Worm (Caenorhabditis elegans) whole organism, late embryonic: ENCODE measurements around the gene Y71H2AR.2.
"Not testable (repeated sequence)": the region's sequence is repeated elsewhere in the genome, so short reads cannot be mapped to it uniquely, and the experiment has no call there.

Source experiments
- C38D4.7 ChIP-seq: fragments of 200-800 bp; sonication (Bioruptor generic); optimal IDR thresholded peaks from 2 replicates; lab custom pipeline; 2018; ENCODE audit warnings: mild to moderate bottlenecking, missing genetic modification characterization, moderate library complexity, missing compliant biosample characterization
- F13H6.1 ChIP-seq: sonication (generic microtip); optimal IDR thresholded peaks from 2 replicates; lab custom pipeline; 2016; ENCODE audit warnings: missing genetic modification characterization, missing compliant biosample characterization
- K02D7.2 ChIP-seq: sonication (generic microtip); optimal IDR thresholded peaks from 2 replicates; lab custom pipeline; 2017; ENCODE audit warnings: mild to moderate bottlenecking, missing genetic modification characterization, missing compliant biosample characterization
- K09A11.1 ChIP-seq: sonication (generic microtip); optimal IDR thresholded peaks from 2 replicates; lab custom pipeline; 2017; ENCODE audit warnings: antibody characterized with exemption, mild to moderate bottlenecking, missing genetic modification characterization, missing compliant biosample characterization; ENCODE audit not compliant: insufficient read depth
- ceh-2 ChIP-seq: sonication (generic microtip); optimal IDR thresholded peaks from 2 replicates; lab custom pipeline; 2016; ENCODE audit warnings: missing genotype, missing genetic modification characterization, missing compliant biosample characterization
- ceh-24 ChIP-seq: sonication (generic microtip); optimal IDR thresholded peaks from 2 replicates; lab custom pipeline; 2016; ENCODE audit warnings: mild to moderate bottlenecking, missing genetic modification characterization, missing compliant biosample characterization
- ceh-31 ChIP-seq: sonication (generic microtip); optimal IDR thresholded peaks from 2 replicates; lab custom pipeline; 2016; ENCODE audit warnings: missing genetic modification characterization, missing compliant biosample characterization
- ceh-34 ChIP-seq: sonication (generic microtip); optimal IDR thresholded peaks from 2 replicates; lab custom pipeline; 2016; ENCODE audit warnings: mild to moderate bottlenecking, missing genetic modification characterization, missing compliant biosample characterization
- ceh-48 ChIP-seq: sonication (generic microtip); optimal IDR thresholded peaks from 2 replicates; lab custom pipeline; 2016; ENCODE audit warnings: missing genetic modification characterization, inconsistent platforms, missing compliant biosample characterization
- che-1 ChIP-seq: sonication (generic microtip); optimal IDR thresholded peaks from 2 replicates; lab custom pipeline; 2016; ENCODE audit warnings: mild to moderate bottlenecking, missing genetic modification characterization, missing compliant biosample characterization
- dve-1 ChIP-seq: sonication (generic microtip); optimal IDR thresholded peaks from 2 replicates; lab custom pipeline; 2017; ENCODE audit warnings: antibody characterized with exemption, mild to moderate bottlenecking, missing genetic modification characterization, missing compliant biosample characterization
- elt-2 ChIP-seq: sonication (generic microtip); optimal IDR thresholded peaks from 2 replicates; lab custom pipeline; 2016; ENCODE audit warnings: missing genetic modification reagents, missing genetic modification characterization, missing compliant biosample characterization
- elt-4 ChIP-seq: sonication (generic microtip); optimal IDR thresholded peaks from 2 replicates; lab custom pipeline; 2016; ENCODE audit warnings: missing genetic modification characterization, missing compliant biosample characterization
- eyg-1 ChIP-seq: sonication (generic microtip); optimal IDR thresholded peaks from 2 replicates; lab custom pipeline; 2016; ENCODE audit warnings: missing genotype, missing genetic modification characterization, missing compliant biosample characterization
- fkh-6 ChIP-seq: sonication (generic microtip); optimal IDR thresholded peaks from 2 replicates; lab custom pipeline; 2016; ENCODE audit warnings: missing genetic modification characterization, missing compliant biosample characterization
- gmeb-2 ChIP-seq: sonication (generic microtip); optimal IDR thresholded peaks from 2 replicates; lab custom pipeline; 2016; ENCODE audit warnings: missing genetic modification characterization, inconsistent platforms, missing compliant biosample characterization
- hlh-30 ChIP-seq: sonication (generic microtip); optimal IDR thresholded peaks from 2 replicates; lab custom pipeline; 2017; ENCODE audit warnings: antibody characterized with exemption, missing genetic modification characterization, missing compliant biosample characterization; ENCODE audit not compliant: insufficient read depth
- hlh-8 ChIP-seq: sonication (generic microtip); optimal IDR thresholded peaks from 2 replicates; lab custom pipeline; 2016; ENCODE audit warnings: missing genotype, missing genetic modification characterization, missing compliant biosample characterization
- lin-11 ChIP-seq: fragments of 200-800 bp; sonication (Bioruptor generic); optimal IDR thresholded peaks from 2 replicates; lab custom pipeline; 2018; ENCODE audit warnings: mild to moderate bottlenecking, missing genetic modification characterization, missing compliant biosample characterization
- madf-2 ChIP-seq: sonication (generic microtip); optimal IDR thresholded peaks from 2 replicates; lab custom pipeline; 2017; ENCODE audit warnings: missing genetic modification characterization, missing compliant biosample characterization
- nfya-1 ChIP-seq: sonication (generic microtip); optimal IDR thresholded peaks from 2 replicates; lab custom pipeline; 2017; ENCODE audit warnings: missing genetic modification characterization, mild to moderate bottlenecking, missing compliant biosample characterization, antibody characterized with exemption, moderate library complexity
- nhr-11 ChIP-seq: fragments of 150-350 bp; optimal IDR thresholded peaks from 2 replicates; lab custom pipeline; 2014; ENCODE audit warnings: missing biosample characterization, missing genetic modification characterization
- odd-2 ChIP-seq: sonication (generic microtip); optimal IDR thresholded peaks from 2 replicates; lab custom pipeline; 2017; ENCODE audit warnings: antibody characterized with exemption, mild to moderate bottlenecking, missing genetic modification characterization, missing compliant biosample characterization
- pqm-1 ChIP-seq: sonication (generic microtip); optimal IDR thresholded peaks from 2 replicates; lab custom pipeline; 2016; ENCODE audit warnings: missing genetic modification characterization, missing compliant biosample characterization
- pros-1 ChIP-seq: fragments of 150-350 bp; optimal IDR thresholded peaks from 2 replicates; lab custom pipeline; 2014; ENCODE audit warnings: missing biosample characterization, missing genetic modification reagents, missing genetic modification characterization
- rnt-1 ChIP-seq: sonication (generic microtip); optimal IDR thresholded peaks from 2 replicates; lab custom pipeline; 2016; ENCODE audit warnings: missing genetic modification characterization, missing compliant biosample characterization
- sdc-2 ChIP-seq: sonication (generic microtip); optimal IDR thresholded peaks from 2 replicates; lab custom pipeline; 2016; ENCODE audit warnings: missing genotype, missing genetic modification characterization, missing compliant biosample characterization
- sox-2 ChIP-seq: fragments of 200-800 bp; sonication (Bioruptor generic); IDR thresholded peaks from 2 replicates; pipeline ENCODE4 v1.3.6; 2022; ENCODE audit warnings: missing genetic modification reagents, missing genetic modification characterization, missing compliant biosample characterization
- sox-4 ChIP-seq: sonication (generic microtip); optimal IDR thresholded peaks from 2 replicates; lab custom pipeline; 2017; ENCODE audit warnings: mild to moderate bottlenecking, missing genetic modification characterization, inconsistent platforms, missing compliant biosample characterization
- tbx-7 ChIP-seq: sonication (generic microtip); optimal IDR thresholded peaks from 2 replicates; lab custom pipeline; 2016; ENCODE audit warnings: missing genotype, missing genetic modification characterization, missing compliant biosample characterization
- ttx-3 ChIP-seq: sonication (generic microtip); optimal IDR thresholded peaks from 2 replicates; lab custom pipeline; 2016; ENCODE audit warnings: missing genetic modification reagents, missing genetic modification characterization, missing compliant biosample characterization
- unc-3 ChIP-seq, 2 experiments: fragments of 200-800 bp in 1 of 2; sonication (Bioruptor generic) in 1 of 2; sonication (generic microtip) in 1 of 2; conservative IDR thresholded peaks in 1 of 2; optimal IDR thresholded peaks in 1 of 2; 2 replicates each; pipeline versions ENCODE4 v1.3.6 to Lab custom; 2016 to 2022; ENCODE audit warnings: missing compliant biosample characterization in 2 of 2, missing genetic modification characterization in 2 of 2, missing genetic modification reagents in 1 of 2
- unc-55 ChIP-seq: sonication (generic microtip); optimal IDR thresholded peaks from 2 replicates; lab custom pipeline; 2017; ENCODE audit warnings: missing biosample characterization, missing genetic modification reagents, missing genetic modification characterization
- unc-86 ChIP-seq: sonication (generic microtip); optimal IDR thresholded peaks from 2 replicates; lab custom pipeline; 2016; ENCODE audit warnings: missing genetic modification characterization, missing compliant biosample characterization
- zip-5 ChIP-seq: sonication (generic microtip); optimal IDR thresholded peaks from 2 replicates; lab custom pipeline; 2016; ENCODE audit warnings: missing genetic modification characterization, missing compliant biosample characterization

Gene Y71H2AR.2

ce11 chrIII:2840877-2841540 is at the start of gene Y71H2AR.2:
Y71H2AR.2 (minus strand) TSS chrIII:2840927.
- no peak for TF ChIP-seq tbx-7 (tag; lab: Kevin White, UChicago)
- TF ChIP-seq sdc-2, result no peak
- TF ChIP-seq unc-3 (GFP tag; conservative IDR thresholded peaks at IDR 0.05; lab: Robert Waterston, UW), result no peak
- no peak for TF ChIP-seq unc-3 (tag; optimal IDR thresholded peaks at IDR 0.05; lab: Kevin White, UChicago)
- TF ChIP-seq ceh-34, result no peak
- no peak for TF ChIP-seq ttx-3
- no peak for TF ChIP-seq nfya-1
- TF ChIP-seq zip-5 (tag; lab: Kevin White, UChicago), result no peak
- TF ChIP-seq ceh-31 (tag; lab: Kevin White, UChicago), result no peak
- TF ChIP-seq C38D4.7 (GFP tag; lab: Kevin White, UChicago), result no peak
- TF ChIP-seq eyg-1 (tag; lab: Kevin White, UChicago), result no peak
- no peak for TF ChIP-seq rnt-1

ce11 chrIII:2881989-2882388 is 41.3 kb upstream of the Y71H2AR.2 start, which contains the start of gene F56F11.2:
F56F11.2 (plus strand) TSS chrIII:2882289.
- not testable (repeated sequence) for TF ChIP-seq tbx-7, pros-1, ceh-2 (tag; lab: Kevin White, UChicago)

ce11 chrIII:2881117-2881516 is 40.4 kb upstream of the Y71H2AR.2 start:
- TF ChIP-seq C38D4.7 (GFP tag; lab: Kevin White, UChicago) (no peak), unc-55 (GFP tag; lab: Kevin White, UChicago) (no peak), K09A11.1 (no peak), madf-2 (tag; lab: Kevin White, UChicago) (no peak), elt-4 (tag; lab: Kevin White, UChicago) (no peak), nhr-11 (tag; lab: Kevin White, UChicago) (no peak), K02D7.2 (tag; lab: Kevin White, UChicago) (no peak), sox-2 (GFP tag; lab: Robert Waterston, UW) (no peak), unc-86 (tag; lab: Kevin White, UChicago) (no peak), hlh-30 (tag; lab: Kevin White, UChicago) (no peak), fkh-6 (tag; lab: Kevin White, UChicago) (no peak), lin-11 (tag; lab: Kevin White, UChicago) (no peak), odd-2 (no peak), gmeb-2 (tag; lab: Kevin White, UChicago) (no peak), dve-1 (tag; lab: Kevin White, UChicago) (no peak), ceh-48 (tag; lab: Kevin White, UChicago) (no peak), che-1 (tag; lab: Kevin White, UChicago) (no peak)
- TF ChIP-seq, all 69 proteins: peak for 0

- TF ChIP-seq hlh-8 (tag; lab: Kevin White, UChicago) (no peak), sox-4 (no peak), ceh-24 (tag; lab: Kevin White, UChicago) (no peak), tbx-7 (tag; lab: Kevin White, UChicago) (no peak), nhr-11 (tag; lab: Kevin White, UChicago) (no peak)
Observed at ce11 chrIII:2879703-2880102, 39.0 kb upstream of the Y71H2AR.2 start.

- peak; percentile 24 for TF ChIP-seq elt-2 (tag; lab: Kevin White, UChicago)
- TF ChIP-seq F13H6.1 (tag; lab: Kevin White, UChicago), result no peak
- peak; percentile 52 for TF ChIP-seq pqm-1
- TF ChIP-seq, all 69 proteins: peak for 2
Observed at ce11 chrIII:2875946-2876345, 35.2 kb upstream of the Y71H2AR.2 start.
